Worm (Caenorhabditis elegans) whole organism, L1 larva: ENCODE data around the gene gnrr-2.
A peak's percentile ranks its signal among the peaks of the same experiment; 100 is the strongest.

ENCODE experiments used
- C16A3.4 ChIP-seq: fragments of 150-350 bp; optimal IDR thresholded peaks from 2 replicates; lab custom pipeline; 2014; ENCODE audit warnings: missing biosample characterization, missing genetic modification characterization
- F16B12.6 ChIP-seq: fragments of 150-350 bp; optimal IDR thresholded peaks from 2 replicates; lab custom pipeline; 2014; ENCODE audit warnings: missing biosample characterization, missing genetic modification characterization
- ces-1 ChIP-seq: fragments of 150-350 bp; optimal IDR thresholded peaks from 2 replicates; lab custom pipeline; 2014; ENCODE audit warnings: missing biosample characterization, missing genetic modification reagents, missing genetic modification characterization
- dpl-1 ChIP-seq, 3 experiments: fragments of 150-350 bp in 2 of 3; sonication (generic microtip) in 1 of 3; optimal IDR thresholded peaks; 2 replicates each; lab custom pipeline; 2014 to 2017; ENCODE audit warnings: missing biosample characterization in 3 of 3, missing genetic modification characterization in 3 of 3, missing genetic modification reagents in 3 of 3
- efl-1 ChIP-seq, 4 experiments: fragments of 150-350 bp; optimal IDR thresholded peaks in 3 of 4; peaks in 1 of 4; 1 replicate in 1 of 4; 2 replicates in 3 of 4; lab custom pipeline; 2014; ENCODE audit warnings: missing biosample characterization in 2 of 4, missing genetic modification characterization in 2 of 4, missing genetic modification reagents in 2 of 4
- efl-3 ChIP-seq: fragments of 200-800 bp; sonication (Bioruptor generic); optimal IDR thresholded peaks from 2 replicates; lab custom pipeline; 2018; ENCODE audit warnings: mild to moderate bottlenecking, missing genetic modification characterization, missing compliant biosample characterization
- elt-3 ChIP-seq, 6 experiments: fragments of 150-350 bp in 1 of 6; sonication (generic microtip); optimal IDR thresholded peaks; 2 replicates each; lab custom pipeline; 2017 to 2018; ENCODE audit warnings: missing biosample characterization in 6 of 6, missing genetic modification characterization in 6 of 6, inconsistent platforms in 1 of 6
- fkh-8 ChIP-seq: sonication (generic microtip); optimal IDR thresholded peaks from 2 replicates; lab custom pipeline; 2016; ENCODE audit warnings: mild to moderate bottlenecking, missing genetic modification characterization, missing compliant biosample characterization
- fos-1 ChIP-seq: fragments of 150-350 bp; optimal IDR thresholded peaks from 2 replicates; lab custom pipeline; 2014; ENCODE audit warnings: missing biosample characterization, missing genetic modification characterization
- grh-1 ChIP-seq: fragments of 200-800 bp; sonication (Bioruptor generic); IDR thresholded peaks from 2 replicates; pipeline ENCODE4 v1.3.6; 2022; ENCODE audit warnings: missing genetic modification reagents, missing genetic modification characterization, missing compliant biosample characterization
- hlh-4 ChIP-seq: sonication (generic microtip); optimal IDR thresholded peaks from 2 replicates; lab custom pipeline; 2016; ENCODE audit warnings: mild to moderate bottlenecking, missing genetic modification characterization, missing compliant biosample characterization
- irx-1 ChIP-seq: sonication (generic microtip); optimal IDR thresholded peaks from 2 replicates; lab custom pipeline; 2016; ENCODE audit warnings: missing genetic modification characterization, missing compliant biosample characterization
- lin-13 ChIP-seq: fragments of 150-350 bp; optimal IDR thresholded peaks from 2 replicates; lab custom pipeline; 2014; ENCODE audit warnings: missing biosample characterization, missing genetic modification reagents, missing genetic modification characterization
- lin-35 ChIP-seq, 2 experiments: fragments of 150-350 bp; optimal IDR thresholded peaks; 2 replicates each; lab custom pipeline; 2014; ENCODE audit warnings: missing biosample characterization in 2 of 2, missing genetic modification characterization in 2 of 2, missing genetic modification reagents in 2 of 2
- lir-3 ChIP-seq: sonication (generic microtip); optimal IDR thresholded peaks from 2 replicates; lab custom pipeline; 2016; ENCODE audit warnings: mild to moderate bottlenecking, missing genetic modification characterization, moderate library complexity, missing compliant biosample characterization; ENCODE audit not compliant: poor library complexity
- lsy-2 ChIP-seq, 2 experiments: fragments of 150-350 bp; optimal IDR thresholded peaks; 2 replicates each; lab custom pipeline; 2014; ENCODE audit warnings: missing biosample characterization in 2 of 2, missing genetic modification characterization in 2 of 2
- mab-9 ChIP-seq: fragments of 200-800 bp; sonication (Bioruptor generic); IDR thresholded peaks from 2 replicates; pipeline ENCODE4 v1.3.6; 2022; ENCODE audit warnings: missing genetic modification reagents, missing genetic modification characterization, missing compliant biosample characterization
- mdl-1 ChIP-seq, 2 experiments: fragments of 150-350 bp; optimal IDR thresholded peaks; 2 replicates each; lab custom pipeline; 2014 to 2017; ENCODE audit warnings: missing biosample characterization in 2 of 2, missing genetic modification characterization in 2 of 2, inconsistent platforms in 1 of 2
- mef-2 ChIP-seq: fragments of 150-350 bp; optimal IDR thresholded peaks from 2 replicates; lab custom pipeline; 2014; ENCODE audit warnings: missing biosample characterization, missing genetic modification characterization
- mep-1 ChIP-seq: fragments of 150-350 bp; optimal IDR thresholded peaks from 2 replicates; lab custom pipeline; 2014; ENCODE audit warnings: missing biosample characterization, missing genetic modification characterization
- nhr-19 ChIP-seq: fragments of 200-800 bp; sonication (Bioruptor generic); conservative IDR thresholded peaks from 2 replicates; pipeline ENCODE4 v1.3.6; 2022; ENCODE audit warnings: missing genetic modification characterization, missing compliant biosample characterization
- nhr-20 ChIP-seq: sonication (generic microtip); optimal IDR thresholded peaks from 2 replicates; lab custom pipeline; 2016; ENCODE audit warnings: mild to moderate bottlenecking, missing genetic modification characterization, missing compliant biosample characterization
- nhr-237 ChIP-seq: fragments of 150-350 bp; optimal IDR thresholded peaks from 2 replicates; lab custom pipeline; 2014; ENCODE audit warnings: missing biosample characterization, missing genetic modification characterization
- nhr-28 ChIP-seq: fragments of 150-350 bp; optimal IDR thresholded peaks from 2 replicates; lab custom pipeline; 2014; ENCODE audit warnings: missing biosample characterization, missing genetic modification characterization
- nhr-71 ChIP-seq: sonication (generic microtip); optimal IDR thresholded peaks from 2 replicates; lab custom pipeline; 2016; ENCODE audit warnings: mild to moderate bottlenecking, missing genetic modification characterization, moderate library complexity, missing compliant biosample characterization
- nhr-76 ChIP-seq: sonication (generic microtip); optimal IDR thresholded peaks from 2 replicates; lab custom pipeline; 2017; ENCODE audit warnings: missing biosample characterization, missing genetic modification characterization
- nhr-90 ChIP-seq: sonication (generic microtip); optimal IDR thresholded peaks from 2 replicates; lab custom pipeline; 2016; ENCODE audit warnings: mild to moderate bottlenecking, missing genetic modification characterization, missing compliant biosample characterization; ENCODE audit not compliant: poor library complexity
- pax-3 ChIP-seq: fragments of 200-800 bp; sonication (Bioruptor generic); optimal IDR thresholded peaks from 2 replicates; lab custom pipeline; 2018; ENCODE audit warnings: mild to moderate bottlenecking, missing genetic modification characterization, moderate library complexity, missing compliant biosample characterization
- pqm-1 ChIP-seq: sonication (generic microtip); optimal IDR thresholded peaks from 3 replicates; lab custom pipeline; 2017; ENCODE audit warnings: missing biosample characterization, missing genetic modification characterization
- rnt-1 ChIP-seq: sonication (generic microtip); optimal IDR thresholded peaks from 2 replicates; lab custom pipeline; 2016; ENCODE audit warnings: mild to moderate bottlenecking, missing genetic modification characterization, moderate library complexity, missing compliant biosample characterization
- skn-1 ChIP-seq: fragments of 150-350 bp; optimal IDR thresholded peaks from 2 replicates; lab custom pipeline; 2014; ENCODE audit warnings: missing biosample characterization, missing genetic modification characterization
- snu-23 ChIP-seq: sonication (generic microtip); optimal IDR thresholded peaks from 2 replicates; lab custom pipeline; 2016; ENCODE audit warnings: missing genetic modification characterization, missing compliant biosample characterization
- sox-4 ChIP-seq: sonication (generic microtip); optimal IDR thresholded peaks from 2 replicates; lab custom pipeline; 2016; ENCODE audit warnings: missing genetic modification characterization, missing compliant biosample characterization
- sup-37 ChIP-seq: fragments of 200-800 bp; sonication (Bioruptor generic); optimal IDR thresholded peaks from 2 replicates; lab custom pipeline; 2018; ENCODE audit warnings: mild to moderate bottlenecking, missing genetic modification characterization, missing compliant biosample characterization
- swsn-7 ChIP-seq: sonication (generic microtip); optimal IDR thresholded peaks from 2 replicates; lab custom pipeline; 2016; ENCODE audit warnings: missing genetic modification characterization, missing compliant biosample characterization
- unc-130 ChIP-seq: fragments of 150-350 bp; optimal IDR thresholded peaks from 2 replicates; lab custom pipeline; 2017; ENCODE audit warnings: missing biosample characterization, missing genetic modification characterization, inconsistent platforms
- unc-30 ChIP-seq: sonication (generic microtip); optimal IDR thresholded peaks from 2 replicates; lab custom pipeline; 2017; ENCODE audit warnings: missing biosample characterization, missing genetic modification characterization
- unc-86 ChIP-seq: sonication (generic microtip); optimal IDR thresholded peaks from 2 replicates; lab custom pipeline; 2016; ENCODE audit warnings: missing genetic modification characterization, missing compliant biosample characterization
- vab-15 ChIP-seq: sonication (generic microtip); optimal IDR thresholded peaks from 2 replicates; lab custom pipeline; 2017; ENCODE audit warnings: missing genotype, mild to moderate bottlenecking, missing genetic modification characterization, missing compliant biosample characterization
- ztf-11 ChIP-seq, 2 experiments: sonication (generic microtip); optimal IDR thresholded peaks; 2 replicates each; lab custom pipeline; 2016 to 2017; ENCODE audit warnings: missing genetic modification characterization in 2 of 2, missing biosample characterization in 1 of 2, missing compliant biosample characterization in 1 of 2
- ztf-4 ChIP-seq: fragments of 150-350 bp; optimal IDR thresholded peaks from 2 replicates; lab custom pipeline; 2014; ENCODE audit warnings: missing biosample characterization, missing genetic modification characterization

gnrr-2 gene

ce11 chrV:14448669-14449068 is 39.8 kb downstream of the gnrr-2 start:
- TF ChIP-seq pqm-1 (tag; lab: Kevin White, UChicago) (no peak), rnt-1 (tag; lab: Kevin White, UChicago) (no peak), elt-3 (tag; optimal IDR thresholded peaks at IDR 0.05; lab: Kevin White, UChicago) (peak in 1 of 6 experiments; percentile 69), nhr-71 (tag; lab: Kevin White, UChicago) (peak; percentile 14)

ce11 chrV:14449397-14449796 is 40.5 kb downstream of the gnrr-2 start, which contains the start of gene F23B12.7:
Gene F23B12.7, plus strand, starts transcription at chrV:14449697.
- TF ChIP-seq mab-9 (GFP tag; lab: Robert Waterston, UW) (no peak), mep-1 (no peak), lir-3 (tag; lab: Kevin White, UChicago) (no peak), grh-1 (GFP tag; lab: Robert Waterston, UW) (no peak), efl-3 (GFP tag; lab: Kevin White, UChicago) (no peak), nhr-76 (tag; lab: Kevin White, UChicago) (no peak), lsy-2 (tag; optimal IDR thresholded peaks at IDR 0.05; lab: Kevin White, UChicago) (no peak), ztf-4 (tag; lab: Kevin White, UChicago) (no peak), sup-37 (no peak), ztf-11 (tag; optimal IDR thresholded peaks at IDR 0.05; lab: Kevin White, UChicago) (no peak), ces-1 (GFP tag; lab: Kevin White, UChicago) (no peak), elt-3 (tag; optimal IDR thresholded peaks at IDR 0.05; lab: Kevin White, UChicago) (no peak), unc-30 (tag; lab: Kevin White, UChicago) (no peak), unc-86 (tag; lab: Kevin White, UChicago) (no peak), sox-4 (tag; lab: Kevin White, UChicago) (no peak), fos-1 (tag; lab: Kevin White, UChicago) (no peak), hlh-4 (tag; lab: Kevin White, UChicago) (no peak), nhr-90 (tag; lab: Kevin White, UChicago) (no peak), irx-1 (no peak), nhr-237 (tag; lab: Kevin White, UChicago) (no peak)

- TF ChIP-seq C16A3.4 (tag; lab: Kevin White, UChicago): peak; percentile 23
- TF ChIP-seq snu-23 (GFP tag; lab: Kevin White, UChicago): peak; percentile 4
- TF ChIP-seq lin-35 (GFP tag; optimal IDR thresholded peaks at IDR 0.05; lab: Kevin White, UChicago): peak; percentile 71 to 92
- peak; percentile 82 to 94 for TF ChIP-seq efl-1 (optimal IDR thresholded peaks at IDR 0.05; lab: Kevin White, UChicago)
- TF ChIP-seq efl-1 (GFP tag; optimal IDR thresholded peaks at IDR 0.05 in 1 of 2; lab: Kevin White, UChicago): peak; percentile 84 to 99
- TF ChIP-seq lsy-2 (tag; optimal IDR thresholded peaks at IDR 0.05; lab: Kevin White, UChicago): peak in 1 of 2 experiments; percentile 49
- peak; percentile 16 for TF ChIP-seq unc-130 (tag; lab: Kevin White, UChicago)
- no peak for TF ChIP-seq unc-30 (tag; lab: Kevin White, UChicago)
- TF ChIP-seq nhr-19 (GFP tag; lab: Robert Waterston, UW): no peak
- TF ChIP-seq skn-1 (tag; lab: Kevin White, UChicago): no peak
- TF ChIP-seq nhr-20 (tag; lab: Kevin White, UChicago): peak; percentile 13
- no peak for TF ChIP-seq mef-2 (tag; lab: Kevin White, UChicago)
- peak; percentile 75 to 87 (median 82) for TF ChIP-seq dpl-1 (GFP tag; optimal IDR thresholded peaks at IDR 0.05; lab: Kevin White, UChicago)
- no peak for TF ChIP-seq vab-15
Measured at ce11 chrV:14456626-14457025, 47.8 kb downstream of the gnrr-2 start, which contains the start of gene bmk-1. Gene bmk-1, minus strand, starts transcription at chrV:14456984.

- no peak for TF ChIP-seq swsn-7
- no peak for TF ChIP-seq nhr-76 (tag; lab: Kevin White, UChicago)
- TF ChIP-seq lin-13: no peak
- TF ChIP-seq F16B12.6: no peak
- no peak for TF ChIP-seq fkh-8
- TF ChIP-seq mdl-1 (tag; optimal IDR thresholded peaks at IDR 0.05; lab: Kevin White, UChicago): no peak
- no peak for TF ChIP-seq mab-9 (GFP tag; lab: Robert Waterston, UW)
- no peak for TF ChIP-seq pax-3
- no peak for TF ChIP-seq nhr-28 (tag; lab: Kevin White, UChicago)
- TF ChIP-seq, all 84 proteins: peak for 0
Measured at ce11 chrV:14457070-14457469, 48.2 kb downstream of the gnrr-2 start, which contains the start of gene coh-3. Gene coh-3, plus strand, starts transcription at chrV:14457422.
